Fruit fly (Drosophila melanogaster): ENCODE measurements around the gene CG13082.

CG13082 gene

DNA sequence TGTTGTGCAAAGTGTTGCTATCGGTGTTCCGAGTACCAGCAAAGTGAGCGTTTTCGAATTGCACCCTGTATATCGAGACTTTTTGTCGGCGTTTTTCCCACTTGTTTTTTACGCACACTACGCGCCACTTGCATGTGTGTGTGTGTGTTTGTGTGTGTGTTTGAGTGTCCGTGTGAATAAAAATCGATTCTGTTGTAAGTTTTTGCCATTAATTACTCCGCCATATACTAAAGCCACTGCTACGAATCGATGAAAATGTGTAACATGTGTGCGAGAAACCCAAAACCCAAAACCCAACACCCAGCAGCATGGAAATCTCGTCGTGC is 49.1 kb downstream of the CG13082 start (continued):
- TF ChIP-seq E2f1 (GFP tag; IDR thresholded peaks at IDR 0.05) (0 out of 2 replicates have a peak, but pooled peaks have one; percentile 2), otp (GFP tag; IDR thresholded peaks at IDR 0.05) (no peak), lab (GFP tag; optimal IDR thresholded peaks at IDR 0.05) (no peak), MESR4 (GFP tag; optimal IDR thresholded peaks at IDR 0.05) (peak; percentile 17), Antp (GFP tag; optimal IDR thresholded peaks at IDR 0.05) (no peak)

DNA sequence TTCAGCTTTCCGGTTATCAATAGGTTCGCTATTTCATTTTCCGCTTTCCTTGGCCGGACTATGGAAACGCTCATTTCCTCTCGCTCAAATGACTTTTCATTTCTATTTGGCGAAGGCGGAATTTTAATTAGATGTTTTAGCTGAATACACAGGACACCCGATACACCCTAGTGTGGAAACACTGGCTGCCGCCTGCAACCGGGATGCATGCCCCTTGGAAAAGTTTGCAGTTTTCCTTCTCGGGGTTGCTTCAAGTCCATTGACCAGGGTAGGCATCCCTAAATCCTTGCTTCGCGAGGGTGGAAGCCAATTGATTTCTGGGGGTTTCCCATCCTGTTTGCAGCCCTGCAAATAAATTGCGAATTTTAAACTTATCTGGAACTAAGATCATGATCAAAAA is 50.7 kb downstream of the CG13082 start:
- TF ChIP-seq CG14710 (tag; optimal IDR thresholded peaks at IDR 0.05) (peak; percentile 76), CG6683 (GFP tag; optimal IDR thresholded peaks at IDR 0.05) (no peak), CG2199 (GFP tag; IDR thresholded peaks at IDR 0.05) (0 out of 3 replicates have a peak, but pooled peaks have one; percentile 42), CG3281 (GFP tag; optimal IDR thresholded peaks at IDR 0.05) (no peak), HmgD (GFP tag; optimal IDR thresholded peaks at IDR 0.05) (no peak), Ravus (GFP tag; IDR thresholded peaks at IDR 0.05) (no peak), CG10959 (GFP tag; IDR thresholded peaks at IDR 0.05) (no peak), Hr51 (GFP tag; optimal IDR thresholded peaks at IDR 0.05) (no peak), pros (GFP tag; optimal IDR thresholded peaks at IDR 0.05) (peak; percentile 57), CG17568 (GFP tag; optimal IDR thresholded peaks at IDR 0.05) (no peak), ara (GFP tag; IDR thresholded peaks at IDR 0.05) (no peak), hbn (GFP tag; IDR thresholded peaks at IDR 0.05; ENCODE audit: partially characterized antibody) (no peak)
